Worm (Caenorhabditis elegans): ENCODE measurements around the gene C03B1.1.

C03B1.1 gene

DNA sequence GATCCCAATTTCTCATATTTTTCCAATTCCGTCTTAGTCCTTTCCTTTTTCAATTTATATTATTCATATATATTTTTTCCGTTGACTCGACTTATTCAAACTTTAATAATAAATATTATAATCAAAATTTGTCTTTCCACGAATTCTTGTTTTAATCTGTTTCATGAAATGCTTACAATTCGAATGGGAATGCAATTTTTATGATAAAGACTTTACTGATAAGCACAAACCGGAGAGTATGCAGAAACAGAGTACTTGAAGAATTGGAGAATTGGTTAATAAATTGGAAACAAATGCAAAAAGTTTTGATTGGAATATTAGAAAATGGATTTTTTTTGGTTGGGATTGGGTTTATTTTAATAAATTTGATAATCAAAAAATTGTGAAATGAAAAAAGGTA, 33.7 kb downstream of the C03B1.1 start:
- TF ChIP-seq nhr-237 (tag; optimal IDR thresholded peaks at IDR 0.05): no peak
- TF ChIP-seq elt-1 (tag; optimal IDR thresholded peaks at IDR 0.05): no peak
- TF ChIP-seq nhr-77 (tag; optimal IDR thresholded peaks at IDR 0.05): no peak
- no peak for TF ChIP-seq ceh-16 (tag; optimal IDR thresholded peaks at IDR 0.05)
- TF ChIP-seq fos-1 (tag; optimal IDR thresholded peaks at IDR 0.05): peak; percentile 23
- TF ChIP-seq zag-1 (tag; optimal IDR thresholded peaks at IDR 0.05): no peak
- TF ChIP-seq lsy-2 (tag; optimal IDR thresholded peaks at IDR 0.05): peak in 1 of 2 experiments; percentile 13
- TF ChIP-seq gmeb-1 (tag; optimal IDR thresholded peaks at IDR 0.05): no peak
- TF ChIP-seq nhr-10 (tag; optimal IDR thresholded peaks at IDR 0.05): no peak
- no peak for TF ChIP-seq dmd-4 (tag; optimal IDR thresholded peaks at IDR 0.05)
- TF ChIP-seq mab-5 (tag; optimal IDR thresholded peaks at IDR 0.05): no peak
- no peak for TF ChIP-seq sma-3 (GFP tag; optimal IDR thresholded peaks at IDR 0.05)
- TF ChIP-seq elt-3 (tag; optimal IDR thresholded peaks at IDR 0.05): no peak
- TF ChIP-seq nhr-23 (tag; optimal IDR thresholded peaks at IDR 0.05): no peak
- TF ChIP-seq sem-4 (tag; optimal IDR thresholded peaks at IDR 0.05): no peak
- TF ChIP-seq lin-13 (GFP tag; optimal IDR thresholded peaks at IDR 0.05): no peak
- no peak for TF ChIP-seq nhr-21 (tag; optimal IDR thresholded peaks at IDR 0.05)
- TF ChIP-seq sma-9 (GFP tag; optimal IDR thresholded peaks at IDR 0.05): no peak
- no peak for TF ChIP-seq sma-9 (tag; optimal IDR thresholded peaks at IDR 0.05)
- TF ChIP-seq skn-1 (tag; optimal IDR thresholded peaks at IDR 0.05): peak; percentile 90

DNA sequence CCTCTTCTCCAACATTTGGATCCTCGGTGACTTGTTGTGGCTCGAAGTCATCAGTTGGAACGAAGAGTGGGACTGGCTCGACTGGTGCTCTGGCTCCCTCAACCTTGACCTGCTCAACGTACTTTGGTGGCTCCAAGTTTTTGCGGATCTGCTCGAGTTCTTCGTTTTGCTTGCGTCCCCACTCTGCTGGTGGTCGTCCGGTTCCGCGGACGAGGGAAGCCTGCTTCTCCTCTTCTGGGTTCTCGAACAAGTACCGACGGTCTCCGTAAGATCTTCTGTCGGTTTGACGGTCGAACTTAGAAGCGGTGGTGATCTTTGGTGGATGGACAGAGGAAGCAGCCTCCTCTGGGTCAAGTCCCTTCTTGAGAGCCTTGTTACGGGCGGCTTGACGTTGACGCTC, 34.2 kb downstream of the C03B1.1 start:
- TF ChIP-seq lin-39 (tag; optimal IDR thresholded peaks at IDR 0.05): no peak
- no peak for TF ChIP-seq ztf-1 (GFP tag; conservative IDR thresholded peaks at IDR 0.05)
- TF ChIP-seq unc-55 (GFP tag; optimal IDR thresholded peaks at IDR 0.05): no peak
- TF ChIP-seq nhr-237 (tag; optimal IDR thresholded peaks at IDR 0.05): no peak
- TF ChIP-seq C34F6.9 (tag; optimal IDR thresholded peaks at IDR 0.05): no peak
- no peak for TF ChIP-seq egl-27 (tag; optimal IDR thresholded peaks at IDR 0.05)
- no peak for TF ChIP-seq sma-3 (GFP tag; optimal IDR thresholded peaks at IDR 0.05)
- no peak for TF ChIP-seq mbf-1 (tag; optimal IDR thresholded peaks at IDR 0.05)
- no peak for TF ChIP-seq mdl-1 (tag; optimal IDR thresholded peaks at IDR 0.05)
- TF ChIP-seq nhr-23 (tag; optimal IDR thresholded peaks at IDR 0.05): no peak
- no peak for TF ChIP-seq peb-1 (tag; optimal IDR thresholded peaks at IDR 0.05)
- no peak for TF ChIP-seq ztf-4 (tag; optimal IDR thresholded peaks at IDR 0.05)
- TF ChIP-seq ZK546.5 (tag; optimal IDR thresholded peaks at IDR 0.05): no peak

DNA sequence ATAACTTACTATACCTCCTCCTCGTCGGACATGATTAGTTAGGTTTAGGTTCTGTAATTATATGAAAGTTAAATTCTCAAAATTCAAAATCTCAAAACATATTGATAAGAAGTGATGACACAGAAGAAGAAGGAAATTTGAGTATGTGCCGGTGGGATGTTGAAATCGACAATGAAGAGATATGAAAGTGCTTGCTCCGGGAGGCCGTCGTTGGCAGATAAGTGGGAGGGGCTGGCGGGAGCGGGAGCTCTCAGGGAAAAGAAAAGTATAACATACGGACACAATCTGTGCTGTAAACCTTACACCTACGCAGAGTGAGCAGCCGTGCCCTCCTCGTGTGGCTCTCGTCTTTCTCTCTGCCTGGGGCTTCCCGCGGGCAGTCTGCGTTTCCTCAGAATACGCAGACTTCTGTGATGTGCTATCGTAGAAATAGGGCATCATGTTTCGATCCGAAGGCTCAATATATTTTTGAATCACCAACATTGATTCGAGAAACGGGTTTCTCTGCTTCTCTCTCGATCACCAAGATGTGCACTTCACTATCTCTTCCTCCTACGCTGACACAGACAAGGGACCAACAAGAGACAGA, 35.7 kb downstream of the C03B1.1 start, which contains the start of gene mup-2:
Gene mup-2 (minus strand): TSS at position 51 of the 589 bp plus-strand sequence.
- TF ChIP-seq ztf-11 (tag; optimal IDR thresholded peaks at IDR 0.05): no peak
- TF ChIP-seq elt-1 (tag; optimal IDR thresholded peaks at IDR 0.05): no peak
- TF ChIP-seq sma-3 (GFP tag; optimal IDR thresholded peaks at IDR 0.05): no peak
- TF ChIP-seq alr-1 (tag; optimal IDR thresholded peaks at IDR 0.05): no peak
- TF ChIP-seq unc-62 (GFP tag; optimal IDR thresholded peaks at IDR 0.05): no peak
- no peak for TF ChIP-seq ZK546.5 (tag; optimal IDR thresholded peaks at IDR 0.05)
- TF ChIP-seq nhr-11 (tag; optimal IDR thresholded peaks at IDR 0.05): no peak
- no peak for TF ChIP-seq mbf-1 (tag; optimal IDR thresholded peaks at IDR 0.05)
- no peak for TF ChIP-seq unc-55 (GFP tag; optimal IDR thresholded peaks at IDR 0.05)
- no peak for TF ChIP-seq aly-2 (tag; optimal IDR thresholded peaks at IDR 0.05)
- no peak for TF ChIP-seq mab-5 (tag; optimal IDR thresholded peaks at IDR 0.05)
- no peak for TF ChIP-seq nhr-21 (tag; optimal IDR thresholded peaks at IDR 0.05)
- TF ChIP-seq nhr-25 (tag; optimal IDR thresholded peaks at IDR 0.05): no peak
- no peak for TF ChIP-seq nhr-77 (tag; optimal IDR thresholded peaks at IDR 0.05)
- peak; percentile 80 for TF ChIP-seq sma-9 (GFP tag; optimal IDR thresholded peaks at IDR 0.05)
- no peak for TF ChIP-seq sma-9 (tag; optimal IDR thresholded peaks at IDR 0.05)
- no peak for TF ChIP-seq gmeb-1 (tag; optimal IDR thresholded peaks at IDR 0.05)
- TF ChIP-seq R02D3.7 (tag; optimal IDR thresholded peaks at IDR 0.05): no peak
- TF ChIP-seq ztf-4 (tag; optimal IDR thresholded peaks at IDR 0.05): no peak
- no peak for TF ChIP-seq zag-1 (tag; optimal IDR thresholded peaks at IDR 0.05)
- TF ChIP-seq snpc-4 (tag; optimal IDR thresholded peaks at IDR 0.05): no peak
- no peak for TF ChIP-seq dmd-4 (tag; optimal IDR thresholded peaks at IDR 0.05)
- peak; percentile 61 for TF ChIP-seq nhr-129 (tag; optimal IDR thresholded peaks at IDR 0.05)
- TF ChIP-seq elt-3 (tag; optimal IDR thresholded peaks at IDR 0.05): no peak
- TF ChIP-seq lin-39 (tag; optimal IDR thresholded peaks at IDR 0.05): no peak
- no peak for TF ChIP-seq nhr-237 (tag; optimal IDR thresholded peaks at IDR 0.05)
- TF ChIP-seq F13H6.1 (tag; optimal IDR thresholded peaks at IDR 0.05): peak; percentile 87
- TF ChIP-seq nhr-23 (tag; optimal IDR thresholded peaks at IDR 0.05): no peak
- no peak for TF ChIP-seq sem-4 (tag; optimal IDR thresholded peaks at IDR 0.05)
- TF ChIP-seq fos-1 (tag; optimal IDR thresholded peaks at IDR 0.05): no peak
- TF ChIP-seq egl-27 (tag; optimal IDR thresholded peaks at IDR 0.05): no peak
- no peak for TF ChIP-seq ama-1 (optimal IDR thresholded peaks at IDR 0.05)
- no peak for TF ChIP-seq crh-2 (tag; optimal IDR thresholded peaks at IDR 0.05)
- TF ChIP-seq blmp-1 (tag; optimal IDR thresholded peaks at IDR 0.05; ENCODE audit: insufficient read depth): no peak
- TF ChIP-seq lsy-2 (tag; optimal IDR thresholded peaks at IDR 0.05): peak in 1 of 2 experiments; percentile 25
- TF ChIP-seq ceh-16 (tag; optimal IDR thresholded peaks at IDR 0.05): no peak
- no peak for TF ChIP-seq nhr-6 (tag; optimal IDR thresholded peaks at IDR 0.05)
- TF ChIP-seq skn-1 (tag; optimal IDR thresholded peaks at IDR 0.05): no peak
- TF ChIP-seq Y55F3AM.14 (GFP tag; optimal IDR thresholded peaks at IDR 0.05): no peak
- TF ChIP-seq lin-11 (tag; optimal IDR thresholded peaks at IDR 0.05): no peak
- no peak for TF ChIP-seq nhr-10 (tag; optimal IDR thresholded peaks at IDR 0.05)
- TF ChIP-seq lin-13 (GFP tag; optimal IDR thresholded peaks at IDR 0.05): no peak
- no peak for TF ChIP-seq ceh-82 (tag; optimal IDR thresholded peaks at IDR 0.05)
